Worm (Caenorhabditis elegans) whole organism, mixed stage, embryonic: ENCODE results near the gene T13G4.4.

Experiments used
- M03D4.4 ChIP-seq: sonication (generic microtip); optimal IDR thresholded peaks from 2 replicates; lab custom pipeline; 2017; ENCODE audit warnings: mild to moderate bottlenecking, missing genetic modification characterization, missing compliant biosample characterization
- bed-3 ChIP-seq: fragments of 200-800 bp; sonication (Bioruptor generic); optimal IDR thresholded peaks from 3 replicates; lab custom pipeline; 2018; ENCODE audit warnings: mild to moderate bottlenecking, missing genetic modification characterization, moderate library complexity, missing compliant biosample characterization
- blmp-1 ChIP-seq: fragments of 150-350 bp; optimal IDR thresholded peaks from 2 replicates; lab custom pipeline; 2014; ENCODE audit warnings: missing biosample characterization, missing genetic modification characterization
- ceh-39 ChIP-seq: fragments of 150-350 bp; optimal IDR thresholded peaks from 2 replicates; lab custom pipeline; 2014; ENCODE audit warnings: missing biosample characterization, missing genetic modification characterization
- ceh-43 ChIP-seq: fragments of 200-800 bp; sonication (Bioruptor generic); optimal IDR thresholded peaks from 2 replicates; lab custom pipeline; 2018; ENCODE audit warnings: mild to moderate bottlenecking, missing genetic modification characterization, moderate library complexity, missing compliant biosample characterization
- ceh-83 ChIP-seq: fragments of 200-800 bp; sonication (Bioruptor generic); optimal IDR thresholded peaks from 2 replicates; lab custom pipeline; 2018; ENCODE audit warnings: mild to moderate bottlenecking, missing genetic modification characterization, missing compliant biosample characterization
- ces-1 ChIP-seq: fragments of 150-350 bp; optimal IDR thresholded peaks from 2 replicates; lab custom pipeline; 2014; ENCODE audit warnings: missing biosample characterization, missing genetic modification reagents, missing genetic modification characterization
- cnd-1 ChIP-seq: fragments of 200-800 bp; sonication (Bioruptor generic); optimal IDR thresholded peaks from 2 replicates; lab custom pipeline; 2018; ENCODE audit warnings: mild to moderate bottlenecking, missing genetic modification characterization, missing compliant biosample characterization
- drap-1 ChIP-seq: fragments of 200-800 bp; sonication (Bioruptor generic); optimal IDR thresholded peaks from 3 replicates; lab custom pipeline; 2018; ENCODE audit warnings: mild to moderate bottlenecking, missing genetic modification characterization, missing compliant biosample characterization
- elt-1 ChIP-seq: sonication (generic microtip); optimal IDR thresholded peaks from 2 replicates; lab custom pipeline; 2017; ENCODE audit warnings: missing genetic modification characterization, mild to moderate bottlenecking, missing compliant biosample characterization, antibody characterized with exemption, moderate library complexity, borderline replicate concordance; ENCODE audit not compliant: insufficient read depth
- elt-3 ChIP-seq: fragments of 150-350 bp; optimal IDR thresholded peaks from 2 replicates; lab custom pipeline; 2014; ENCODE audit warnings: missing biosample characterization, missing genetic modification characterization
- flh-1 ChIP-seq: fragments of 200-800 bp; sonication (Bioruptor generic); optimal IDR thresholded peaks from 2 replicates; lab custom pipeline; 2018; ENCODE audit warnings: mild to moderate bottlenecking, missing genetic modification characterization, moderate library complexity, missing compliant biosample characterization
- ham-2 ChIP-seq: fragments of 200-800 bp; sonication (Bioruptor generic); optimal IDR thresholded peaks from 2 replicates; lab custom pipeline; 2018; ENCODE audit warnings: mild to moderate bottlenecking, missing genetic modification characterization, missing compliant biosample characterization
- hlh-1 ChIP-seq: fragments of 150-350 bp; optimal IDR thresholded peaks from 2 replicates; lab custom pipeline; 2014; ENCODE audit warnings: missing biosample characterization, missing genetic modification reagents, missing genetic modification characterization
- lin-13 ChIP-seq: fragments of 150-350 bp; optimal IDR thresholded peaks from 2 replicates; lab custom pipeline; 2014; ENCODE audit warnings: missing biosample characterization, missing genetic modification characterization
- lin-32 ChIP-seq: fragments of 200-800 bp; sonication (Bioruptor generic); optimal IDR thresholded peaks from 2 replicates; lab custom pipeline; 2018; ENCODE audit warnings: mild to moderate bottlenecking, missing genetic modification characterization, missing compliant biosample characterization
- lsy-2 ChIP-seq: fragments of 150-350 bp; optimal IDR thresholded peaks from 2 replicates; lab custom pipeline; 2014; ENCODE audit warnings: missing biosample characterization, missing genetic modification characterization
- mab-5 ChIP-seq: fragments of 150-350 bp; optimal IDR thresholded peaks from 2 replicates; lab custom pipeline; 2014; ENCODE audit warnings: missing biosample characterization, missing genetic modification characterization
- mep-1 ChIP-seq: fragments of 150-350 bp; optimal IDR thresholded peaks from 2 replicates; lab custom pipeline; 2017; ENCODE audit warnings: missing biosample characterization, missing genetic modification reagents, missing genetic modification characterization, inconsistent platforms
- mls-2 ChIP-seq: sonication (generic microtip); optimal IDR thresholded peaks from 2 replicates; lab custom pipeline; 2016; ENCODE audit warnings: mild to moderate bottlenecking, missing genetic modification characterization, moderate library complexity, missing compliant biosample characterization
- nhr-12 ChIP-seq: fragments of 150-350 bp; optimal IDR thresholded peaks from 2 replicates; lab custom pipeline; 2014; ENCODE audit warnings: missing biosample characterization, missing genetic modification characterization
- nhr-2 ChIP-seq: fragments of 150-350 bp; optimal IDR thresholded peaks from 2 replicates; lab custom pipeline; 2014; ENCODE audit warnings: missing biosample characterization, missing genetic modification characterization
- nhr-237 ChIP-seq: fragments of 150-350 bp; optimal IDR thresholded peaks from 2 replicates; lab custom pipeline; 2014; ENCODE audit warnings: missing biosample characterization, missing genetic modification characterization
- nhr-28 ChIP-seq: fragments of 150-350 bp; optimal IDR thresholded peaks from 2 replicates; lab custom pipeline; 2014; ENCODE audit warnings: missing biosample characterization, missing genetic modification characterization
- nhr-76 ChIP-seq: sonication (generic microtip); optimal IDR thresholded peaks from 2 replicates; lab custom pipeline; 2017; ENCODE audit warnings: missing biosample characterization, missing genetic modification characterization
- pha-4 ChIP-seq: fragments of 150-350 bp; optimal IDR thresholded peaks from 2 replicates; lab custom pipeline; 2018; ENCODE audit warnings: missing biosample characterization, missing genetic modification reagents, missing genetic modification characterization
- sem-2 ChIP-seq: fragments of 200-800 bp; sonication (Bioruptor generic); optimal IDR thresholded peaks from 2 replicates; lab custom pipeline; 2018; ENCODE audit warnings: mild to moderate bottlenecking, missing genetic modification characterization, missing compliant biosample characterization
- snpc-4 ChIP-seq: fragments of 150-350 bp; optimal IDR thresholded peaks from 2 replicates; lab custom pipeline; 2014; ENCODE audit warnings: missing biosample characterization, missing genetic modification characterization
- sptf-1 ChIP-seq: sonication (generic microtip); optimal IDR thresholded peaks from 2 replicates; lab custom pipeline; 2017; ENCODE audit warnings: mild to moderate bottlenecking, missing genetic modification characterization, moderate library complexity, missing compliant biosample characterization
- tbx-8 ChIP-seq: fragments of 200-800 bp; sonication (Bioruptor generic); optimal IDR thresholded peaks from 2 replicates; lab custom pipeline; 2018; ENCODE audit warnings: mild to moderate bottlenecking, missing genetic modification characterization, moderate library complexity, missing compliant biosample characterization
- unc-120 ChIP-seq: sonication (generic microtip); optimal IDR thresholded peaks from 2 replicates; lab custom pipeline; 2017; ENCODE audit warnings: missing genetic modification characterization, missing compliant biosample characterization; ENCODE audit not compliant: poor library complexity, severe bottlenecking
- unc-39 ChIP-seq: fragments of 150-350 bp; optimal IDR thresholded peaks from 2 replicates; lab custom pipeline; 2014; ENCODE audit warnings: missing biosample characterization, missing genetic modification characterization
- unc-62 ChIP-seq: fragments of 150-350 bp; optimal IDR thresholded peaks from 2 replicates; lab custom pipeline; 2014; ENCODE audit warnings: missing biosample characterization, missing genetic modification reagents, missing genetic modification characterization
- zip-8 ChIP-seq: fragments of 150-350 bp; optimal IDR thresholded peaks from 2 replicates; lab custom pipeline; 2014; ENCODE audit warnings: missing biosample characterization, missing genetic modification characterization
- ztf-11 ChIP-seq: fragments of 150-350 bp; optimal IDR thresholded peaks from 2 replicates; lab custom pipeline; 2014; ENCODE audit warnings: missing biosample characterization, missing genetic modification characterization

T13G4.4 gene

ce11 chrX:1191582-1191981 lies at the start of gene T13G4.4:
Gene T13G4.4 (minus strand): TSS chrX:1191678.
- TF ChIP-seq hlh-1 (tag; lab: Kevin White, UChicago) (peak; percentile 88), unc-62 (GFP tag; lab: Kevin White, UChicago) (peak; percentile 13), elt-1 (peak; percentile 62), sem-2 (no peak), nhr-2 (tag; lab: Kevin White, UChicago) (peak; percentile 69)

- TF ChIP-seq ceh-83 (GFP tag; lab: Kevin White, UChicago) (no peak), ces-1 (no peak), mab-5 (tag; lab: Kevin White, UChicago) (no peak), nhr-28 (tag; lab: Kevin White, UChicago) (no peak), snpc-4 (tag; lab: Kevin White, UChicago) (no peak), ham-2 (GFP tag; lab: Kevin White, UChicago) (no peak), cnd-1 (tag; lab: Kevin White, UChicago) (no peak), nhr-2 (tag; lab: Kevin White, UChicago) (no peak)
Measured at ce11 chrX:1238803-1239202, 47.3 kb upstream of the T13G4.4 start, which contains the start of gene C25G6.3. Gene C25G6.3 (minus strand): TSS chrX:1238903.

DNA sequence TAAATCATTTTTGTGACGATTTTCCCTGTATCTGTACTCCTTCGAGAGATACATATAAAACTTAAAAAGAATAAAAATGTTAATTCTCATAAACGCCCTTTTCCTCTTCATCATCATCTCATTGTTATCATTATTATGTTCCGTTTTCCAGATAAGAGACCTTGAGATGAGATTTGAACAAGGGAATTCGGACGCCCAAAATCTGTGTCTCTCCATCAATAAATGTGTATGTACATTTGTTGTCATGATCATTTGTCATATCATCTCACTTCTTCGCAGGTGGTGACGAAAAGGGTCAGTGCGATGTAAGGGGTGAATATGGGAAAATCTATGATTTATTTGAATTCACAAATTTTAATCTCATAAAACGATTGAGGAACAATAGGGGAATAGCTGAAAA lies 40.6 kb upstream of the T13G4.4 start:
- no peak for TF ChIP-seq nhr-28 (tag; lab: Kevin White, UChicago)
- TF ChIP-seq nhr-237 (tag; lab: Kevin White, UChicago), result no peak
- peak; percentile 54 for TF ChIP-seq elt-3 (tag; lab: Kevin White, UChicago)

- no peak for TF ChIP-seq sptf-1 (tag; lab: Kevin White, UChicago)
- TF ChIP-seq unc-39 (tag; lab: Kevin White, UChicago), result no peak
- TF ChIP-seq mab-5 (tag; lab: Kevin White, UChicago), result no peak
- no peak for TF ChIP-seq pha-4 (tag; lab: Kevin White, UChicago)
- TF ChIP-seq mls-2 (tag; lab: Kevin White, UChicago), result no peak
- no peak for TF ChIP-seq M03D4.4 (tag; lab: Kevin White, UChicago)
- no peak for TF ChIP-seq unc-120 (tag; lab: Kevin White, UChicago)
- TF ChIP-seq nhr-12 (tag; lab: Kevin White, UChicago), result no peak
- TF ChIP-seq tbx-8, result no peak
- TF ChIP-seq zip-8 (tag; lab: Kevin White, UChicago), result no peak
- no peak for TF ChIP-seq nhr-76 (tag; lab: Kevin White, UChicago)
- TF ChIP-seq nhr-237 (tag; lab: Kevin White, UChicago), result no peak
- TF ChIP-seq snpc-4 (tag; lab: Kevin White, UChicago), result no peak
- no peak for TF ChIP-seq nhr-28 (tag; lab: Kevin White, UChicago)
- TF ChIP-seq mep-1 (tag; lab: Kevin White, UChicago), result no peak
Measured at ce11 chrX:1230658-1231057, 39.2 kb upstream of the T13G4.4 start, which contains the start of gene C46H3.2. Gene C46H3.2 (minus strand): TSS chrX:1230758.

DNA sequence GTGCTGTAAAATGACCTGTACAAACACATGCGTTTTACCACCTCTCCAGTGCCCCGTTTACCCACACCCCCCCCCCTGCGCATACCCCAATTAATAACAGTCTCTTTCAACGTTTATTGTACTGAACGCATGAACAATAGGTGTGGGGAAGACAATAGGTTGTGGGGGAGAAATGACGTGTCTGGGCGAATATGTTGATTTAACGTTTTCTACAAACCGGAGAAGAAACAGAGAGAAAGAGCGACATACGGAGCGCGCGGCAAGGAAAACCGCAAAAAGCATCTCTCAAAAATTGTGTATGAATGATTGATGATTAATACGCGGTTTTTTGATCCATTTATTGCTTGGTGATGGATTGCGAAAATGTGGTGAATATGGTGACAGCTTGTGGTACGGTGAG lies 32.4 kb upstream of the T13G4.4 start:
- TF ChIP-seq unc-39 (tag; lab: Kevin White, UChicago) (no peak), cnd-1 (tag; lab: Kevin White, UChicago) (peak; percentile 31), lsy-2 (tag; lab: Kevin White, UChicago) (no peak), ces-1 (no peak), bed-3 (GFP tag; lab: Kevin White, UChicago) (no peak), nhr-28 (tag; lab: Kevin White, UChicago) (no peak), mab-5 (tag; lab: Kevin White, UChicago) (no peak), ceh-83 (GFP tag; lab: Kevin White, UChicago) (no peak), nhr-12 (tag; lab: Kevin White, UChicago) (no peak), snpc-4 (tag; lab: Kevin White, UChicago) (no peak), nhr-76 (tag; lab: Kevin White, UChicago) (no peak), drap-1 (GFP tag; lab: Kevin White, UChicago) (no peak), ceh-39 (tag; lab: Kevin White, UChicago) (no peak), unc-120 (tag; lab: Kevin White, UChicago) (no peak), nhr-237 (tag; lab: Kevin White, UChicago) (peak; percentile 9), lin-32 (GFP tag; lab: Kevin White, UChicago) (peak; percentile 33), ham-2 (GFP tag; lab: Kevin White, UChicago) (peak; percentile 23), pha-4 (tag; lab: Kevin White, UChicago) (no peak), elt-3 (tag; lab: Kevin White, UChicago) (no peak), elt-1 (no peak), sem-2 (no peak), mls-2 (tag; lab: Kevin White, UChicago) (peak; percentile 24), mep-1 (tag; lab: Kevin White, UChicago) (peak; percentile 11), tbx-8 (no peak), nhr-2 (tag; lab: Kevin White, UChicago) (peak; percentile 35), unc-62 (GFP tag; lab: Kevin White, UChicago) (peak; percentile 85), ztf-11 (tag; lab: Kevin White, UChicago) (no peak), blmp-1 (tag; lab: Kevin White, UChicago) (no peak), lin-13 (tag; lab: Kevin White, UChicago) (no peak), zip-8 (tag; lab: Kevin White, UChicago) (no peak), hlh-1 (tag; lab: Kevin White, UChicago) (no peak), M03D4.4 (tag; lab: Kevin White, UChicago) (no peak), flh-1 (GFP tag; lab: Kevin White, UChicago) (no peak), ceh-43 (no peak), sptf-1 (tag; lab: Kevin White, UChicago) (peak; percentile 11)
